Fruit fly (Drosophila melanogaster): ENCODE data around the gene hoip.
A peak's percentile ranks its signal among the peaks of the same experiment; 100 is the strongest.

DNA sequence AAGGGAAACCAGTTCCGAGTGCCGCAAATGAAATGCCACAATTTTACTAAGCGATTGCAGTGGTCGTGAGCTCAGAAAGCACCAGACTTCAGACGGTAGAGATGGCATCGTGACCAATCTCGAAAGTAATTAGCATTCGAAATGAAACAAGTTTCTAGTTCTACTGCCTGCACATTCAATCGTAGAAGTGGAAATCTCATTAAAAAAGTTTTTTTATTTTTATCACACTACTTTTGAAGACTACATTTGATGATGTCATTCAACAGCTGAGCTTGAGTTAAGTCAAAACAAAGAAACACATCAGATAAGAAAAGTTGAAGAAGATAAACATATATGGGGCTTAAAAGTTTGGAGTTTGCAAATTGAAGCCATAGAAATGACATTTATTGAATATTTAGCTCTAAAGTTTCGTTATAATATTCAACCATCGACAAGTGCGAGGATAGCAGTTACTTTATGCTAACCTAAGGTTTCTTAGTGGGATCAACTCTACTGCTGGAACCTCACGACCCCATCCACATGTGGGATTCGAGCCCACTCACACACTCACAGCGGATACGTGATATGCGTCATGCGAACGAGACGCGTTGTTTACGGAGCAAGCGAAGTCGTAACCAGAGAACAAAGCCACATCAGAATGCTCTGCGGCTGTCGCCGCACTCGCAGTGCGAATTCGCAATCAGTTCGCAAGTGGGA, 36.6 kb downstream of the hoip start, which contains the start of gene CG13117:
- TF ChIP-seq abd-A (tag; optimal IDR thresholded peaks at IDR 0.05) (no peak), tio (GFP tag; optimal IDR thresholded peaks at IDR 0.05) (no peak), sna (GFP tag; IDR thresholded peaks at IDR 0.05; ENCODE audit: partially characterized antibody) (0 out of 2 replicates have a peak, but pooled peaks have one; percentile 1), CG31224 (GFP tag; IDR thresholded peaks at IDR 0.05) (no peak), tna (GFP tag; IDR thresholded peaks at IDR 0.05; ENCODE audit: partially characterized antibody) (no peak), CG17186 (GFP tag; optimal IDR thresholded peaks at IDR 0.05) (no peak), wek (GFP tag; optimal IDR thresholded peaks at IDR 0.05) (no peak), CG1832 (GFP tag; optimal IDR thresholded peaks at IDR 0.05) (no peak), gsb (GFP tag; IDR thresholded peaks at IDR 0.05) (no peak), CG17385 (GFP tag; optimal IDR thresholded peaks at IDR 0.05) (no peak), Elba2 (GFP tag; optimal IDR thresholded peaks at IDR 0.05) (no peak), CG12219 (GFP tag; optimal IDR thresholded peaks at IDR 0.05) (no peak), CG11085 (GFP tag; IDR thresholded peaks at IDR 0.05) (no peak), TFAM (GFP tag; optimal IDR thresholded peaks at IDR 0.05) (no peak)

All from whole organism, embryonic.